Worm (Caenorhabditis elegans): ENCODE results near the gene F08F8.7.

Gene F08F8.7

DNA sequence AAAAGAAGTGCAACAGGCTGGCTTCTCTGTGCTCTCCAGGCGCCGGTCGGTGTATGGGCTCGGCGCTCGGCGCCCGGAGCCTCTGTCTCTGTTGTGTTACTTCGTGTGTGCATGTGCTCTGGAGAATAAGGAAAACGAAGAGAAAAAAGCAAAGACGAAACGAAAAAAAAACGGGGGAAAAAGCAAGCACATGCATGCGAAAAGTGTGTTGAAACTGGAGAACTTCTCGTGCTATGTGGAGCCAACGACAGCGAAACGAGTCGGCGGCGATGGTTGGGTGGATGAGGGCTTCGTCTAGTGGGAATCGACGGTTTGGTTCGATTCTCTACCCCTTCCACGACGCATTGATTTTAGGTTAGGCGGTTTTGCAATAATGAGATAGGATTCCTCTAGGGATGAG is 40.4 kb upstream of the F08F8.7 start (continued):
- TF ChIP-seq lin-13 (GFP tag; optimal IDR thresholded peaks at IDR 0.05), result no peak
- peak; percentile 20 to 23 for TF ChIP-seq efl-1 (optimal IDR thresholded peaks at IDR 0.05)
- peak; percentile 7 to 51 for TF ChIP-seq efl-1 (GFP tag; optimal IDR thresholded peaks at IDR 0.05 in 1 of 2)
- TF ChIP-seq xbp-1 (tag; optimal IDR thresholded peaks at IDR 0.05), result peak; percentile 18
- TF ChIP-seq snpc-4 (tag; optimal IDR thresholded peaks at IDR 0.05), result no peak
- no peak for TF ChIP-seq skn-1 (tag; optimal IDR thresholded peaks at IDR 0.05)
- TF ChIP-seq nhr-11 (tag; optimal IDR thresholded peaks at IDR 0.05), result no peak
- no peak for TF ChIP-seq egl-27 (tag; optimal IDR thresholded peaks at IDR 0.05)
- TF ChIP-seq unc-86 (tag; optimal IDR thresholded peaks at IDR 0.05), result peak; percentile 13
- no peak for TF ChIP-seq ceh-63 (GFP tag; optimal IDR thresholded peaks at IDR 0.05)
- TF ChIP-seq ces-1 (GFP tag; optimal IDR thresholded peaks at IDR 0.05), result no peak
- no peak for TF ChIP-seq tlp-1 (tag; optimal IDR thresholded peaks at IDR 0.05)
- TF ChIP-seq pax-3 (tag; optimal IDR thresholded peaks at IDR 0.05), result no peak
- no peak for TF ChIP-seq hlh-17 (GFP tag; optimal IDR thresholded peaks at IDR 0.05; ENCODE audit: borderline replicate concordance)
- no peak for TF ChIP-seq C04F5.9 (tag; optimal IDR thresholded peaks at IDR 0.05)
- TF ChIP-seq blmp-1 (tag; optimal IDR thresholded peaks at IDR 0.05), result no peak
- no peak for TF ChIP-seq nhr-20 (tag; optimal IDR thresholded peaks at IDR 0.05)
- TF ChIP-seq fkh-4 (tag; optimal IDR thresholded peaks at IDR 0.05; ENCODE audit: borderline replicate concordance), result no peak
- no peak for TF ChIP-seq ceh-88 (GFP tag; IDR thresholded peaks at IDR 0.05)
- TF ChIP-seq nhr-12 (tag; optimal IDR thresholded peaks at IDR 0.05), result no peak
- peak in 2 of 3 experiments; percentile 11 to 14 for TF ChIP-seq ceh-82 (tag; optimal IDR thresholded peaks at IDR 0.05)
- TF ChIP-seq mep-1 (tag; optimal IDR thresholded peaks at IDR 0.05), result peak; percentile 8
- no peak for TF ChIP-seq zag-1 (tag; optimal IDR thresholded peaks at IDR 0.05)
- peak in 2 of 3 experiments; percentile 2 to 16 for TF ChIP-seq dpl-1 (GFP tag; optimal IDR thresholded peaks at IDR 0.05)
- no peak for TF ChIP-seq vab-15 (tag; optimal IDR thresholded peaks at IDR 0.05)
- TF ChIP-seq nhr-237 (tag; optimal IDR thresholded peaks at IDR 0.05), result no peak
- TF ChIP-seq nhr-47 (tag; optimal IDR thresholded peaks at IDR 0.05), result peak; percentile 54
- no peak for TF ChIP-seq fos-1 (tag; optimal IDR thresholded peaks at IDR 0.05)
- TF ChIP-seq C16A3.4 (tag; optimal IDR thresholded peaks at IDR 0.05), result no peak
- no peak for TF ChIP-seq zip-4 (GFP tag; optimal IDR thresholded peaks at IDR 0.05)
- no peak for TF ChIP-seq unc-98 (GFP tag; IDR thresholded peaks at IDR 0.05)
- TF ChIP-seq mab-9 (GFP tag; IDR thresholded peaks at IDR 0.05), result no peak
- no peak for TF ChIP-seq F16B12.6 (tag; optimal IDR thresholded peaks at IDR 0.05)
- no peak for TF ChIP-seq unc-62 (GFP tag; optimal IDR thresholded peaks at IDR 0.05)
- TF ChIP-seq unc-130 (tag; optimal IDR thresholded peaks at IDR 0.05), result no peak
- TF ChIP-seq mdl-1 (tag; optimal IDR thresholded peaks at IDR 0.05), result peak in 1 of 2 experiments; percentile 36
- no peak for TF ChIP-seq sox-4 (tag; optimal IDR thresholded peaks at IDR 0.05)
- no peak for TF ChIP-seq grh-1 (GFP tag; IDR thresholded peaks at IDR 0.05)
- TF ChIP-seq swsn-7 (tag; optimal IDR thresholded peaks at IDR 0.05), result peak; percentile 7
- no peak for TF ChIP-seq efl-3 (GFP tag; optimal IDR thresholded peaks at IDR 0.05)

- TF ChIP-seq vab-15 (tag; optimal IDR thresholded peaks at IDR 0.05), result no peak
- no peak for TF ChIP-seq alr-1 (tag; optimal IDR thresholded peaks at IDR 0.05; ENCODE audit: borderline replicate concordance)
- TF ChIP-seq pqm-1 (tag; optimal IDR thresholded peaks at IDR 0.05), result no peak
- TF ChIP-seq ceh-88 (GFP tag; IDR thresholded peaks at IDR 0.05), result no peak
- no peak for TF ChIP-seq efl-3 (GFP tag; optimal IDR thresholded peaks at IDR 0.05)
- no peak for TF ChIP-seq tbx-2 (tag; optimal IDR thresholded peaks at IDR 0.05)
- TF ChIP-seq sptf-1 (tag; optimal IDR thresholded peaks at IDR 0.05), result no peak
- no peak for TF ChIP-seq Y116A8C.19 (tag; optimal IDR thresholded peaks at IDR 0.05; ENCODE audit: borderline replicate concordance)
- TF ChIP-seq efl-1 (optimal IDR thresholded peaks at IDR 0.05), result no peak
- TF ChIP-seq efl-1 (GFP tag; optimal IDR thresholded peaks at IDR 0.05 in 1 of 2), result no peak
- no peak for TF ChIP-seq nhr-19 (GFP tag; conservative IDR thresholded peaks at IDR 0.05)
Measured at ce11 chrIII:7385929-7386328, 39.0 kb upstream of the F08F8.7 start, which contains the start of gene trd-1. trd-1 (plus strand) TSS chrIII:7386229.
